Fruit fly (Drosophila melanogaster) whole organism, embryonic: Measurements from ENCODE around the gene cana.
A peak's percentile ranks its signal among the peaks of the same experiment; 100 is the strongest.

Experiments
- Antp ChIP-seq: fragments of 200-800 bp; sonication (Bioruptor generic); optimal IDR thresholded peaks from 3 replicates; lab custom pipeline; 2016; ENCODE audit warnings: missing biosample characterization, missing genetic modification characterization
- Blimp-1 ChIP-seq: fragments of 200-800 bp; sonication (Bioruptor generic); optimal IDR thresholded peaks from 3 replicates; lab custom pipeline; 2018; ENCODE audit warnings: missing biosample characterization, missing genetic modification characterization, mild to moderate bottlenecking, moderate library complexity, missing genetic modification reagents
- CG12071 ChIP-seq: fragments of 200-800 bp; sonication (Bioruptor generic); optimal IDR thresholded peaks from 3 replicates; lab custom pipeline; 2018; ENCODE audit warnings: missing biosample characterization, mild to moderate bottlenecking, missing genetic modification characterization
- CG1233 ChIP-seq: fragments of 200-800 bp; sonication (Bioruptor generic); optimal IDR thresholded peaks from 4 replicates; lab custom pipeline; 2018; ENCODE audit warnings: missing biosample characterization, mild to moderate bottlenecking, missing genetic modification characterization
- CG17328 ChIP-seq: fragments of 200-800 bp; sonication (Bioruptor generic); IDR thresholded peaks from 2 replicates; pipeline ENCODE4 v1.3.6; 2022; ENCODE audit warnings: missing biosample characterization, missing genetic modification characterization
- CG17829 ChIP-seq: fragments of 200-800 bp; optimal IDR thresholded peaks from 2 replicates; lab custom pipeline; 2019; ENCODE audit warnings: missing biosample characterization, mild to moderate bottlenecking, missing genetic modification characterization, moderate library complexity
- CG17912 ChIP-seq: fragments of 200-800 bp; sonication (Bioruptor generic); optimal IDR thresholded peaks from 2 replicates; lab custom pipeline; 2018; ENCODE audit warnings: missing biosample characterization, mild to moderate bottlenecking, missing genetic modification characterization
- CG1792 ChIP-seq: fragments of 200-800 bp; sonication (Bioruptor generic); optimal IDR thresholded peaks from 2 replicates; lab custom pipeline; 2016; ENCODE audit warnings: missing biosample characterization, missing genetic modification characterization
- CG2199 ChIP-seq: fragments of 200-800 bp; sonication (Bioruptor generic); IDR thresholded peaks from 3 replicates; pipeline ENCODE4 v1.3.6; 2022; ENCODE audit warnings: missing biosample characterization, missing genetic modification characterization
- CG2678 ChIP-seq: fragments of 200-800 bp; sonication (Bioruptor generic); optimal IDR thresholded peaks from 3 replicates; lab custom pipeline; 2019; ENCODE audit warnings: missing biosample characterization, mild to moderate bottlenecking, missing genetic modification characterization, moderate library complexity
- CG31365 ChIP-seq: fragments of 200-800 bp; sonication (Bioruptor generic); optimal IDR thresholded peaks from 2 replicates; lab custom pipeline; 2018; ENCODE audit warnings: missing biosample characterization, mild to moderate bottlenecking, missing genetic modification characterization
- CG7271 ChIP-seq: fragments of 200-800 bp; sonication (Bioruptor generic); optimal IDR thresholded peaks from 2 replicates; lab custom pipeline; 2018; ENCODE audit warnings: missing biosample characterization, mild to moderate bottlenecking, missing genetic modification characterization, moderate library complexity
- CG8089 ChIP-seq: fragments of 200-800 bp; sonication (Bioruptor generic); optimal IDR thresholded peaks from 3 replicates; lab custom pipeline; 2016; ENCODE audit warnings: missing biosample characterization, missing genetic modification characterization
- CG9609 ChIP-seq: fragments of 200-800 bp; sonication (Bioruptor generic); optimal IDR thresholded peaks from 3 replicates; lab custom pipeline; 2016; ENCODE audit warnings: missing biosample characterization, missing genetic modification characterization
- Dip2 ChIP-seq: fragments of 200-800 bp; sonication (Bioruptor generic); IDR thresholded peaks from 2 replicates; pipeline ENCODE4 v1.3.6; 2022; ENCODE audit warnings: missing biosample characterization, missing genetic modification characterization
- Doc2 ChIP-seq: fragments of 200-800 bp; sonication (Bioruptor generic); IDR thresholded peaks from 2 replicates; pipeline ENCODE4 v1.3.6; 2022; ENCODE audit warnings: missing biosample characterization, missing genetic modification characterization
- Lhr ChIP-seq: fragments of 200-800 bp; sonication (Bioruptor generic); optimal IDR thresholded peaks from 3 replicates; lab custom pipeline; 2017; ENCODE audit warnings: mild to moderate bottlenecking, missing biosample characterization, missing genetic modification reagents, missing genetic modification characterization
- Nf-YC ChIP-seq: fragments of 200-800 bp; optimal IDR thresholded peaks from 3 replicates; lab custom pipeline; 2019; ENCODE audit warnings: missing biosample characterization, mild to moderate bottlenecking, missing genetic modification characterization, moderate library complexity
- Sox102F ChIP-seq: fragments of 200-800 bp; sonication (Bioruptor generic); optimal IDR thresholded peaks from 2 replicates; lab custom pipeline; 2018; ENCODE audit warnings: missing biosample characterization, mild to moderate bottlenecking, missing genetic modification characterization, moderate library complexity
- Usf ChIP-seq: fragments of 200-800 bp; sonication (Bioruptor generic); optimal IDR thresholded peaks from 2 replicates; lab custom pipeline; 2017; ENCODE audit warnings: missing genotype, missing biosample characterization, missing genetic modification characterization
- Xrp1 ChIP-seq: fragments of 200-800 bp; sonication (Bioruptor generic); IDR thresholded peaks from 2 replicates; pipeline ENCODE4 v1.3.6; 2022; ENCODE audit warnings: missing biosample characterization, missing genetic modification characterization
- bsh ChIP-seq, 2 experiments: fragments of 200-800 bp; sonication (Bioruptor generic); optimal IDR thresholded peaks; 2 replicates each; lab custom pipeline; 2017 to 2018; ENCODE audit warnings: mild to moderate bottlenecking in 2 of 2, missing biosample characterization in 2 of 2, missing genetic modification characterization in 2 of 2, moderate library complexity in 1 of 2
- cg ChIP-seq: fragments of 200-800 bp; sonication (Bioruptor generic); optimal IDR thresholded peaks from 3 replicates; lab custom pipeline; 2019; ENCODE audit warnings: missing biosample characterization, mild to moderate bottlenecking, missing genetic modification characterization, moderate library complexity
- chinmo ChIP-seq: fragments of 200-800 bp; sonication (Bioruptor generic); IDR thresholded peaks from 4 replicates; pipeline ENCODE4 v1.3.6; 2022; ENCODE audit warnings: missing biosample characterization, missing genetic modification characterization; ENCODE audit not compliant: partially characterized antibody
- corto ChIP-seq: fragments of 200-800 bp; sonication (Bioruptor generic); optimal IDR thresholded peaks from 2 replicates; lab custom pipeline; 2016; ENCODE audit warnings: missing biosample characterization, mild to moderate bottlenecking, missing genetic modification characterization, moderate library complexity
- crol ChIP-seq: fragments of 200-800 bp; sonication (Bioruptor generic); IDR thresholded peaks from 2 replicates; pipeline ENCODE4 v1.3.6; 2022; ENCODE audit warnings: missing biosample characterization, missing genetic modification characterization
- dan ChIP-seq: fragments of 200-800 bp; sonication (Bioruptor generic); IDR thresholded peaks from 2 replicates; pipeline ENCODE4 v1.3.6; 2022; ENCODE audit warnings: missing biosample characterization, missing genetic modification characterization
- dmrt11E ChIP-seq: fragments of 200-800 bp; sonication (Bioruptor generic); optimal IDR thresholded peaks from 3 replicates; lab custom pipeline; 2018; ENCODE audit warnings: missing biosample characterization, mild to moderate bottlenecking, missing genetic modification characterization, moderate library complexity
- dpn ChIP-seq, 2 experiments: fragments of 200-800 bp; sonication (Bioruptor generic); optimal IDR thresholded peaks; 3 replicates each; lab custom pipeline; 2016; ENCODE audit warnings: missing biosample characterization in 2 of 2, missing genetic modification characterization in 2 of 2
- fd3F ChIP-seq: fragments of 200-800 bp; sonication (Bioruptor generic); optimal IDR thresholded peaks from 2 replicates; lab custom pipeline; 2018; ENCODE audit warnings: missing biosample characterization, mild to moderate bottlenecking, missing genetic modification characterization, moderate library complexity
- gem ChIP-seq: fragments of 200-800 bp; sonication (Bioruptor generic); optimal IDR thresholded peaks from 2 replicates; lab custom pipeline; 2019; ENCODE audit warnings: missing biosample characterization, mild to moderate bottlenecking, missing genetic modification characterization, moderate library complexity
- grau ChIP-seq: fragments of 200-800 bp; optimal IDR thresholded peaks from 3 replicates; lab custom pipeline; 2019; ENCODE audit warnings: missing biosample characterization, mild to moderate bottlenecking, missing genetic modification characterization, moderate library complexity
- lbe ChIP-seq: fragments of 200-800 bp; sonication (Bioruptor generic); optimal IDR thresholded peaks from 2 replicates; lab custom pipeline; 2016; ENCODE audit warnings: missing biosample characterization, mild to moderate bottlenecking, missing genetic modification characterization
- phol ChIP-seq: fragments of 200-800 bp; sonication (Bioruptor generic); optimal IDR thresholded peaks from 3 replicates; lab custom pipeline; 2018; ENCODE audit warnings: missing biosample characterization, mild to moderate bottlenecking, missing genetic modification characterization, moderate library complexity
- psq ChIP-seq: fragments of 200-800 bp; sonication (Bioruptor generic); optimal IDR thresholded peaks from 2 replicates; lab custom pipeline; 2017; ENCODE audit warnings: missing biosample characterization, missing genetic modification characterization
- pzg ChIP-seq: fragments of 200-800 bp; sonication (Bioruptor generic); optimal IDR thresholded peaks from 3 replicates; lab custom pipeline; 2018; ENCODE audit warnings: missing biosample characterization, mild to moderate bottlenecking, missing genetic modification characterization, moderate library complexity
- sens ChIP-seq: fragments of 200-800 bp; sonication (Bioruptor generic); peaks from one replicate; lab custom pipeline; 2016; ENCODE audit warnings: missing biosample characterization, missing genetic modification characterization
- slou ChIP-seq: fragments of 200-800 bp; sonication (Bioruptor generic); optimal IDR thresholded peaks from 3 replicates; lab custom pipeline; 2016; ENCODE audit warnings: missing biosample characterization, missing genetic modification characterization
- sqz ChIP-seq: fragments of 200-800 bp; sonication (Bioruptor generic); optimal IDR thresholded peaks from 3 replicates; lab custom pipeline; 2018; ENCODE audit warnings: missing biosample characterization, mild to moderate bottlenecking, missing genetic modification characterization
- unpg ChIP-seq: fragments of 200-800 bp; sonication (Bioruptor generic); optimal IDR thresholded peaks from 3 replicates; lab custom pipeline; 2018; ENCODE audit warnings: missing biosample characterization, mild to moderate bottlenecking, missing genetic modification characterization, moderate library complexity
- vfl ChIP-seq: fragments of 200-800 bp; sonication (Bioruptor generic); optimal IDR thresholded peaks from 2 replicates; lab custom pipeline; 2016; ENCODE audit warnings: missing biosample characterization, missing genetic modification characterization
- vvl ChIP-seq: fragments of 200-800 bp; sonication (Bioruptor generic); IDR thresholded peaks from 2 replicates; pipeline ENCODE4 v1.3.6; 2022; ENCODE audit warnings: missing biosample characterization, missing genetic modification characterization
- wek ChIP-seq: fragments of 200-800 bp; sonication (Bioruptor generic); optimal IDR thresholded peaks from 3 replicates; lab custom pipeline; 2018; ENCODE audit warnings: missing biosample characterization, mild to moderate bottlenecking, missing genetic modification characterization, moderate library complexity

cana gene

DNA sequence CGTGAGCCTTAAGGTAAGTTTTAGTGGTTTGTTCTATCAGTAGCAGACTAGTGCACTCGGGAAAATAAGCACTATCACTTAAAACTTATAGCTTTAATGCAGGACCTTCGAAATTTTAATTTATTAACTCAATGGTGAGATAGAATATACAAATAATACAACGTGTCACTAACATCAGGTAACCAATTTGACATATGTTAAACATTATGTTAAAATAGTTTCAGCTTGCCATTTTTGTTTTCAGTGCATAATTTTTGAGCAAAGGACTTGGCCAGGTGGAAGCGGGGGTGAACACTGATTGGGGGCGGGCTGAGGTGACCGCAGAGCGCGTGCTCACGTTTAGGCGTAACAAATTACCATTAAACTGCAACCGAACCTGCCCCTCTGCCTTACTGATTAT, 32.9 kb downstream of the cana start (continued):
- TF ChIP-seq CG2678 (tag; lab: Kevin White, UChicago) = no peak
- no peak for TF ChIP-seq CG8089
- no peak for TF ChIP-seq CG1792 (GFP tag; lab: Kevin White, UChicago)
- no peak for TF ChIP-seq pzg (GFP tag; lab: Kevin White, UChicago)
- no peak for TF ChIP-seq psq
- TF ChIP-seq CG31365 (tag; lab: Kevin White, UChicago) = no peak
- no peak for TF ChIP-seq Lhr (GFP tag; lab: Kevin White, UChicago)
- TF ChIP-seq dpn (GFP tag; optimal IDR thresholded peaks at IDR 0.05; lab: Kevin White, UChicago) = no peak
- TF ChIP-seq Antp (GFP tag; lab: Kevin White, UChicago) = no peak
- peak; percentile 26 for TF ChIP-seq unpg (GFP tag; lab: Kevin White, UChicago)
- no peak for TF ChIP-seq vfl
- no peak for TF ChIP-seq slou (GFP tag; lab: Kevin White, UChicago)
- peak; percentile 41 for TF ChIP-seq Sox102F (GFP tag; lab: Kevin White, UChicago)
- peak; percentile 46 for TF ChIP-seq gem (tag; lab: Kevin White, UChicago)
- no peak for TF ChIP-seq Doc2
- TF ChIP-seq bsh (GFP tag; optimal IDR thresholded peaks at IDR 0.05; lab: Kevin White, UChicago) = peak in 1 of 2 experiments; percentile 31
- TF ChIP-seq crol (GFP tag; lab: Robert Waterston, UW) = peak; percentile 42
- no peak for TF ChIP-seq fd3F (GFP tag; lab: Kevin White, UChicago)

DNA sequence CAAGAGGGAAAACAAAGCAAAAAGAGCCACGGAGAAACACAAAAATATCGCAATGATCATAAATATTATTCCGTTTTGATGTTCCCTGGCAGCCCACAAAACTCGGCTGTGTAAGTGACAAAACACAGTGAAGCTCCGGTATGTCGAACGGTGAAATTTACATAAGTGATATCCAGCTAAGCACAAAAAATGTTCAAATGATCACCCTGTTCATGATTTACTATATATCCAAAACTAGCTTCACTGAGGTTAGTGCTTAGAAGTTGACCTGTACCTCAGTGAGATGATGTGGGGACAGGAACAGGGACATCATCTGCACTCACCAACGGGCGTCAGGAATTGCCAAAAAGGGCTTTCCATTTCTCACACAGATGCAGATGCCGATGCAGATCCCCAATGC, 36.5 kb downstream of the cana start:
- no peak for TF ChIP-seq grau (tag; lab: Kevin White, UChicago)
- peak; percentile 3 for TF ChIP-seq corto (GFP tag; lab: Kevin White, UChicago)
- no peak for TF ChIP-seq Usf
- TF ChIP-seq lbe (GFP tag; lab: Kevin White, UChicago) = peak; percentile 45

DNA sequence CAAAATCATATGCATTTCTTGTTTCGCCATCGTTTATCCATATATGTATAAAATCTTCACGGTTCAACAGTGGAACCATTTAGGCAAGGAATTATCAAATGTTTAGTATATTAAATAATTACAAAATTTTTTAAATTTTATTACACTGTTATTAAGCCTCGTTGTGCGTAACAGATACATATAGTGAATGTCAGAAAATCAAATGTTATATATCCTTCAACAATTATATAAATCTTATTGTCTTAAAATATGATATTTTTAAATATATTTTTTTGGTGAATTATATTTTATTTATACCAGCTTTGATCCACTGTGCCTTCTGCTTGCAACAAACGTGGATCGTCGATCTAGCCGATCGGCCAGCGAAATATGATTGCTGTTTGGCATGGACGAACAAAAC, 37.5 kb downstream of the cana start:
- TF ChIP-seq gem (tag; lab: Kevin White, UChicago) (peak; percentile 26), bsh (GFP tag; optimal IDR thresholded peaks at IDR 0.05; lab: Kevin White, UChicago) (peak in 1 of 2 experiments; percentile 9), CG7271 (tag; lab: Kevin White, UChicago) (no peak), dmrt11E (tag; lab: Kevin White, UChicago) (peak; percentile 13), CG1233 (GFP tag; lab: Kevin White, UChicago) (no peak), Sox102F (GFP tag; lab: Kevin White, UChicago) (peak; percentile 15), dan (GFP tag; lab: Robert Waterston, UW) (no peak), CG17912 (GFP tag; lab: Kevin White, UChicago) (no peak), CG9609 (no peak)

DNA sequence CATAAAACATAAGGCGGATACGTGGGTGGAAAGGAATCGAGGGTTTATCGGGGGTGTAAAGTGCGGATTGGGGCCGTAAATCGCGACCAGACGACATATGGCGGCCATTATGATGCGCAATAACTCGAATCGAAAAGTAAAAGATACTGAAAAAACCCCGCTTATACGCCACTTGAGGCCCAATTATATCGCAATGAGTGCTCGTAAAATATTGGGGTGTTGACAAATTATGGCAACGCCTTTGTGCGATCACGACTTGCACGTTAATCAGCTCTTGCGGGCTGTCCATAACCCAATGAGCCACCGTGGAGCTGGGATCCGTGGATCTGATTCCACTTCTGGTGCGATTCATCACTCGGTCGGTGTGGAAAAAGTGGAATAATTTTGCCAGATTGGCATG, 40.2 kb downstream of the cana start:
- TF ChIP-seq wek (GFP tag; lab: Kevin White, UChicago) (no peak), dpn (GFP tag; optimal IDR thresholded peaks at IDR 0.05; lab: Kevin White, UChicago) (no peak), CG2199 (GFP tag; lab: Robert Waterston, UW) (peak; percentile 93; the same call in 2 of the 3 replicates)

DNA sequence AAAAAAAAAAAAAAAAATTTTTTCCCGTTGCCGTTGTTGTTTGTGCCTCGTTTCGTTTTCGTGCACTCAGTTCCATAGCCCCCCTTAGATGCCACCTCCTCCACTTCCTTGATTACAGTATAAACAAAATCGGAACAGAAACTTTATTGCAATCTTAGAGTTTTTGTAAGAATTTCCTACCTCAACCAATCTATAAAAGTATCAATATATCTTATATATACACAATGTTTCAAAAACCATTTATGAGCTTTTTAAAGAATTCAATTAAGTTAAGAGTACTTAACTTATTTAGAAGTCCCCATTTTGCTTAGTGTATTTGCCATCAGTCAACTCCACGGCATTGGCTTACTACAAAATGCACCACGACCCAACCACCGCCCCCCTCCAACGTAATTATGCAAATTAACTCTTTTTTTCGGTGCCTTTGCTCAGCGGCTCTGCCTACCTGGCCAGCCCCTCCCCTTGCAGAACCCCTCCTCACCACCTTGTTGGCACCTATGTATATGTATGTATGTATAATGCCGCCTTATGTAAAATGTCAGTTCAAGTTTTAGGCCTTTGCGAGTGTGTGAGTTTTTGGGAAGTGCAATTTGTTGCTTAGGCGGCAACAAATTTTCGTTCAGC, 48.2 kb downstream of the cana start:
- 0 out of 2 replicates have a peak, but pooled peaks have one; percentile 15 for TF ChIP-seq CG17328 (GFP tag; lab: Robert Waterston, UW)
- TF ChIP-seq Lhr (GFP tag; lab: Kevin White, UChicago) = no peak
- peak; percentile 57 for TF ChIP-seq Nf-YC
- TF ChIP-seq cg = peak; percentile 11
- TF ChIP-seq CG12071 (GFP tag; lab: Kevin White, UChicago) = no peak
- 0 out of 4 replicates have a peak, but pooled peaks have one; percentile 34 for TF ChIP-seq chinmo (GFP tag; lab: Robert Waterston, UW)
- TF ChIP-seq CG17829 = peak; percentile 2
- TF ChIP-seq vvl (GFP tag; lab: Robert Waterston, UW) = peak; percentile 94
- peak; percentile 38 for TF ChIP-seq sqz (GFP tag; lab: Kevin White, UChicago)
- TF ChIP-seq sens (GFP tag; lab: Kevin White, UChicago) = peak; percentile 74
- peak; percentile 9 for TF ChIP-seq phol (tag; lab: Kevin White, UChicago)
- TF ChIP-seq Dip2 (GFP tag; lab: Robert Waterston, UW) = no peak
- TF ChIP-seq Blimp-1 = peak; percentile 25
- TF ChIP-seq CG1792 (GFP tag; lab: Kevin White, UChicago) = no peak
- TF ChIP-seq Xrp1 (GFP tag; lab: Robert Waterston, UW) = 0 out of 2 replicates have a peak, but pooled peaks have one; percentile 8
